Fruit fly (Drosophila melanogaster): ENCODE data around the gene mei-217.

mei-217 gene

DNA sequence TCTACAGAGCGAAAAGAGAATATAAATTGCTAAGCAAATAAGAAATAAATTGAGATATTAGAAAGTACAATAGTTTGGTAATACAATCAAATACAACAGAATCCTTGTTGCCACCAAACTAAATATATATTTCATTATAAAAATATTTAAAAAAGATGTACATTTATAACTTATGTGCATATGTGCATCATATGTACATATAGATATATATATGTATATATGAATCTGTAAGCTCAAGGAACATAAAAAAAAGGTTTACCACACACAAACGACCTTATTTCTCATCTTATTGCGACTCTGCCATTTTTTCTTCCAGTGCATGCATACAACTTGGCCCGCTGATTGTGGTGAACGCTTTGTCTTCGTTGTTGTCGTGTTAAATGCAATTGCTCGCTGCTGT is 29.5 kb downstream of the mei-217 start (continued):
- TF ChIP-seq Hr51 (GFP tag; optimal IDR thresholded peaks at IDR 0.05) (peak in 1 of 2 experiments; percentile 60), gem (tag; optimal IDR thresholded peaks at IDR 0.05) (peak; percentile 62), CG7372 (GFP tag; IDR thresholded peaks at IDR 0.05) (no peak), CG1832 (GFP tag; optimal IDR thresholded peaks at IDR 0.05) (no peak), tup (GFP tag; optimal IDR thresholded peaks at IDR 0.05) (no peak), jumu (GFP tag; optimal IDR thresholded peaks at IDR 0.05) (no peak), sc (optimal IDR thresholded peaks at IDR 0.05) (no peak), sc (GFP tag; optimal IDR thresholded peaks at IDR 0.05) (no peak), CG18011 (GFP tag; optimal IDR thresholded peaks at IDR 0.05) (no peak), zf30C (GFP tag; optimal IDR thresholded peaks at IDR 0.05) (peak; percentile 33), toy (GFP tag; IDR thresholded peaks at IDR 0.05) (no peak), Drgx (GFP tag; IDR thresholded peaks at IDR 0.05) (peak; percentile 55), CG9727 (GFP tag; optimal IDR thresholded peaks at IDR 0.05) (no peak), CG31441 (GFP tag; IDR thresholded peaks at IDR 0.05) (0 out of 2 replicates have a peak, but pooled peaks have one; percentile 12), CG11723 (GFP tag; optimal IDR thresholded peaks at IDR 0.05) (no peak), pum (GFP tag; optimal IDR thresholded peaks at IDR 0.05) (no peak), CG4328 (GFP tag; optimal IDR thresholded peaks at IDR 0.05) (no peak), dmrt11E (tag; optimal IDR thresholded peaks at IDR 0.05) (peak; percentile 37), CG11085 (GFP tag; IDR thresholded peaks at IDR 0.05) (no peak), CG8388 (GFP tag; optimal IDR thresholded peaks at IDR 0.05) (peak; percentile 18), CG3163 (GFP tag; optimal IDR thresholded peaks at IDR 0.05) (no peak), CG11696 (GFP tag; IDR thresholded peaks at IDR 0.05) (no peak), Oli (tag; optimal IDR thresholded peaks at IDR 0.05) (peak; percentile 15), Bteb2 (GFP tag; optimal IDR thresholded peaks at IDR 0.05) (no peak), kni (GFP tag; optimal IDR thresholded peaks at IDR 0.05) (no peak), CG1024 (GFP tag; IDR thresholded peaks at IDR 0.05) (no peak), gfzf (GFP tag; optimal IDR thresholded peaks at IDR 0.05) (no peak), CG31224 (GFP tag; IDR thresholded peaks at IDR 0.05) (no peak), D19B (GFP tag; optimal IDR thresholded peaks at IDR 0.05) (no peak), grau (tag; optimal IDR thresholded peaks at IDR 0.05) (peak; percentile 21), insv (GFP tag; optimal IDR thresholded peaks at IDR 0.05) (no peak), CG12155 (GFP tag; optimal IDR thresholded peaks at IDR 0.05) (no peak), Dek (tag; optimal IDR thresholded peaks at IDR 0.05) (no peak), Hr3 (GFP tag; optimal IDR thresholded peaks at IDR 0.05) (peak; percentile 4), hbn (GFP tag; IDR thresholded peaks at IDR 0.05; ENCODE audit: partially characterized antibody) (no peak), Sox102F (GFP tag; optimal IDR thresholded peaks at IDR 0.05) (peak; percentile 65), z (GFP tag; IDR thresholded peaks at IDR 0.05) (no peak), gcm (GFP tag; optimal IDR thresholded peaks at IDR 0.05) (peak; percentile 23), crp (GFP tag; optimal IDR thresholded peaks at IDR 0.05) (no peak), Xbp1 (GFP tag; optimal IDR thresholded peaks at IDR 0.05) (peak; percentile 16), CG16815 (GFP tag; optimal IDR thresholded peaks at IDR 0.05) (no peak), CG9437 (GFP tag; optimal IDR thresholded peaks at IDR 0.05) (peak; percentile 3), Six4 (GFP tag; optimal IDR thresholded peaks at IDR 0.05) (no peak), Nf-YB (GFP tag; optimal IDR thresholded peaks at IDR 0.05) (no peak), CG9609 (GFP tag; optimal IDR thresholded peaks at IDR 0.05) (no peak), kay (GFP tag; optimal IDR thresholded peaks at IDR 0.05) (no peak), CG17328 (GFP tag; IDR thresholded peaks at IDR 0.05) (no peak), hkb (optimal IDR thresholded peaks at IDR 0.05) (no peak), hkb (GFP tag; IDR thresholded peaks at IDR 0.05) (0 out of 2 replicates have a peak, but pooled peaks have one; percentile 9), chif (GFP tag; optimal IDR thresholded peaks at IDR 0.05) (no peak), CG7963 (GFP tag; IDR thresholded peaks at IDR 0.05; ENCODE audit: partially characterized antibody) (no peak)
